Fruit fly (Drosophila melanogaster) whole organism, wandering third instar larva: Measurements from ENCODE around the gene Tasp1.
A peak's percentile ranks its signal among the peaks of the same experiment; 100 is the strongest.

Experiments used
- Abd-B ChIP-seq: fragments of >200 bp; optimal IDR thresholded peaks from 2 replicates; lab custom pipeline; 2017; ENCODE audit warnings: missing biosample characterization, missing genetic modification characterization
- CG32264 ChIP-seq: fragments of 200-800 bp; sonication (Bioruptor generic); optimal IDR thresholded peaks from 2 replicates; lab custom pipeline; 2016; ENCODE audit warnings: missing biosample characterization, missing genetic modification characterization
- CG9705 ChIP-seq: fragments of 200-800 bp; sonication (Bioruptor generic); optimal IDR thresholded peaks from 2 replicates; lab custom pipeline; 2018; ENCODE audit warnings: missing biosample characterization, mild to moderate bottlenecking, missing genetic modification characterization
- CrebA ChIP-seq: fragments of 200-800 bp; sonication (Bioruptor generic); optimal IDR thresholded peaks from 2 replicates; lab custom pipeline; 2016; ENCODE audit warnings: missing biosample characterization, mild to moderate bottlenecking, missing genetic modification characterization, borderline replicate concordance
- Dfd ChIP-seq: fragments of >200 bp; optimal IDR thresholded peaks from 2 replicates; lab custom pipeline; 2017; ENCODE audit warnings: missing biosample characterization, missing genetic modification characterization
- Dif ChIP-seq: fragments of 200-275, 200-300 bp; sonication (Bioruptor generic); optimal IDR thresholded peaks from 2 replicates; lab custom pipeline; 2018; ENCODE audit warnings: missing biosample characterization, missing genetic modification characterization; ENCODE audit not compliant: partially characterized antibody
- GATAd ChIP-seq: sonication (Bioruptor generic); optimal IDR thresholded peaks from 2 replicates; lab custom pipeline; 2016; ENCODE audit warnings: missing biosample characterization, missing genetic modification characterization
- HLH106 ChIP-seq: fragments of 200-800 bp; optimal IDR thresholded peaks from 3 replicates; lab custom pipeline; 2019; ENCODE audit warnings: missing biosample characterization, mild to moderate bottlenecking, missing genetic modification characterization, moderate library complexity
- Hnf4 ChIP-seq: fragments of 200-800 bp; sonication (Bioruptor generic); optimal IDR thresholded peaks from 2 replicates; lab custom pipeline; 2016; ENCODE audit warnings: missing biosample characterization, mild to moderate bottlenecking, missing genetic modification characterization
- Hr78 ChIP-seq: fragments of >200 bp; optimal IDR thresholded peaks from 2 replicates; lab custom pipeline; 2017; ENCODE audit warnings: missing biosample characterization, missing genetic modification characterization
- Hr83 ChIP-seq: fragments of 200-300 bp; sonication (Bioruptor generic); optimal IDR thresholded peaks from 2 replicates; lab custom pipeline; 2016; ENCODE audit warnings: missing biosample characterization, mild to moderate bottlenecking, missing genetic modification characterization, moderate library complexity; ENCODE audit not compliant: poor library complexity, severe bottlenecking
- Jra ChIP-seq: sonication (Bioruptor generic); optimal IDR thresholded peaks from 2 replicates; lab custom pipeline; 2016; ENCODE audit warnings: missing biosample characterization, missing genetic modification characterization
- Mio ChIP-seq: sonication (Bioruptor generic); optimal IDR thresholded peaks from 2 replicates; lab custom pipeline; 2016; ENCODE audit warnings: missing biosample characterization, missing genetic modification characterization
- Myc ChIP-seq: fragments of >200 bp; optimal IDR thresholded peaks from 2 replicates; lab custom pipeline; 2017
- N ChIP-seq: fragments of >200 bp; optimal IDR thresholded peaks from 2 replicates; lab custom pipeline; 2018; ENCODE audit warnings: missing biosample characterization, missing external identifiers, missing genetic modification characterization
- OdsH ChIP-seq: fragments of 200-800 bp; sonication (Bioruptor generic); optimal IDR thresholded peaks from 2 replicates; lab custom pipeline; 2016; ENCODE audit warnings: missing biosample characterization, mild to moderate bottlenecking, missing genetic modification characterization
- Rel ChIP-seq, 2 experiments: fragments of 200-800 bp; sonication (Bioruptor generic) in 1 of 2; optimal IDR thresholded peaks; 2 replicates in 1 of 2; 3 replicates in 1 of 2; lab custom pipeline; 2016 to 2019; ENCODE audit warnings: mild to moderate bottlenecking in 2 of 2, missing biosample characterization in 2 of 2, missing genetic modification characterization in 2 of 2, moderate library complexity in 1 of 2
- Sp1 ChIP-seq: fragments of 200-800 bp; sonication (Bioruptor generic); optimal IDR thresholded peaks from 3 replicates; lab custom pipeline; 2019; ENCODE audit warnings: missing biosample characterization, mild to moderate bottlenecking, missing genetic modification characterization, moderate library complexity
- Vsx2 ChIP-seq: fragments of 200-300, 225-300 bp; sonication (Bioruptor generic); optimal IDR thresholded peaks from 2 replicates; lab custom pipeline; 2018; ENCODE audit warnings: missing biosample characterization, missing genetic modification characterization; ENCODE audit not compliant: partially characterized antibody
- br ChIP-seq: fragments of 200-800 bp; sonication (Bioruptor generic); optimal IDR thresholded peaks from 2 replicates; lab custom pipeline; 2016; ENCODE audit warnings: missing biosample characterization, missing genetic modification characterization
- brk ChIP-seq: fragments of 200-800 bp; sonication (Bioruptor generic); optimal IDR thresholded peaks from 2 replicates; lab custom pipeline; 2016; ENCODE audit warnings: missing biosample characterization, mild to moderate bottlenecking, missing genetic modification characterization
- dl ChIP-seq, 2 experiments: fragments of 175-275, 200-275 bp in 1 of 2; fragments of 200-275 bp in 1 of 2; sonication (Bioruptor generic); optimal IDR thresholded peaks; lab custom pipeline; 2018; ENCODE audit warnings: mild to moderate bottlenecking in 2 of 2, missing biosample characterization in 2 of 2, missing genetic modification characterization in 2 of 2, moderate library complexity in 2 of 2; ENCODE audit not compliant: partially characterized antibody in 2 of 2, insufficient read depth in 1 of 2
- dmrt93B ChIP-seq: fragments of 200-800 bp; sonication (Bioruptor generic); optimal IDR thresholded peaks from 2 replicates; lab custom pipeline; 2018; ENCODE audit warnings: missing biosample characterization, mild to moderate bottlenecking, missing genetic modification characterization
- dsf ChIP-seq: sonication (Bioruptor generic); optimal IDR thresholded peaks from 2 replicates; lab custom pipeline; 2016; ENCODE audit warnings: missing biosample characterization, missing genetic modification characterization, borderline replicate concordance
- ey ChIP-seq: fragments of 200-800 bp; sonication (Bioruptor generic); optimal IDR thresholded peaks from 2 replicates; lab custom pipeline; 2016; ENCODE audit warnings: missing biosample characterization, missing genetic modification characterization
- foxo ChIP-seq, 2 experiments: fragments of 200-800 bp; sonication (Bioruptor generic); optimal IDR thresholded peaks; 2 replicates in 1 of 2; 3 replicates in 1 of 2; lab custom pipeline; 2016 to 2017; ENCODE audit warnings: missing biosample characterization in 2 of 2, missing genetic modification characterization in 2 of 2
- fru ChIP-seq: fragments of 200-800 bp; sonication (Bioruptor generic); optimal IDR thresholded peaks from 3 replicates; lab custom pipeline; 2016; ENCODE audit warnings: missing biosample characterization, mild to moderate bottlenecking, missing genetic modification characterization
- h ChIP-seq: fragments of 200-800 bp; sonication (Bioruptor generic); optimal IDR thresholded peaks from 3 replicates; lab custom pipeline; 2016; ENCODE audit warnings: missing biosample characterization, mild to moderate bottlenecking, missing genetic modification characterization
- jim ChIP-seq: fragments of 175-275, 200-325 bp; sonication (Bioruptor generic); optimal IDR thresholded peaks from 2 replicates; lab custom pipeline; 2016; ENCODE audit warnings: missing biosample characterization, mild to moderate bottlenecking, missing genetic modification characterization
- lola ChIP-seq: fragments of >200 bp; optimal IDR thresholded peaks from 2 replicates; lab custom pipeline; 2017; ENCODE audit warnings: missing biosample characterization, missing genetic modification characterization
- pan ChIP-seq: fragments of >200 bp; optimal IDR thresholded peaks from 2 replicates; lab custom pipeline; 2017
- psq ChIP-seq: fragments of 200-800 bp; sonication (Bioruptor generic); optimal IDR thresholded peaks from 3 replicates; lab custom pipeline; 2017; ENCODE audit warnings: missing biosample characterization, mild to moderate bottlenecking, missing genetic modification characterization, moderate library complexity
- rgr ChIP-seq: fragments of 200-800 bp; sonication (Bioruptor generic); optimal IDR thresholded peaks from 3 replicates; lab custom pipeline; 2016; ENCODE audit warnings: missing biosample characterization, mild to moderate bottlenecking, missing genetic modification characterization
- sage ChIP-seq: fragments of 200-800 bp; sonication (Bioruptor generic); optimal IDR thresholded peaks from 2 replicates; lab custom pipeline; 2016; ENCODE audit warnings: missing biosample characterization, mild to moderate bottlenecking, missing genetic modification characterization
- sv ChIP-seq: fragments of 200-800 bp; sonication (Bioruptor generic); optimal IDR thresholded peaks from 3 replicates; lab custom pipeline; 2016; ENCODE audit warnings: missing biosample characterization, missing genetic modification characterization
- tai ChIP-seq: sonication (Bioruptor generic); optimal IDR thresholded peaks from 2 replicates; lab custom pipeline; 2016; ENCODE audit warnings: missing biosample characterization, missing genetic modification characterization
- usp ChIP-seq: fragments of >200 bp; optimal IDR thresholded peaks from 2 replicates; lab custom pipeline; 2017; ENCODE audit warnings: missing biosample characterization, missing genetic modification characterization
- woc ChIP-seq: sonication (Bioruptor generic); optimal IDR thresholded peaks from 2 replicates; lab custom pipeline; 2016; ENCODE audit warnings: missing biosample characterization, mild to moderate bottlenecking, missing genetic modification characterization

Tasp1 gene

dm6 chr3L:16047105-16047504 is 40.2 kb downstream of the Tasp1 start:
- TF ChIP-seq dl (GFP tag; optimal IDR thresholded peaks at IDR 0.05; lab: Kevin White, UChicago; ENCODE audit: insufficient read depth in 1 of 2, partially characterized antibody in 2 of 2) (peak in 1 of 2 experiments; percentile 32), Hr83 (GFP tag; lab: Kevin White, UChicago) (no peak), Dif (GFP tag; lab: Kevin White, UChicago) (peak; percentile 74), Hr78 (GFP tag; lab: Kevin White, UChicago) (no peak)

DNA sequence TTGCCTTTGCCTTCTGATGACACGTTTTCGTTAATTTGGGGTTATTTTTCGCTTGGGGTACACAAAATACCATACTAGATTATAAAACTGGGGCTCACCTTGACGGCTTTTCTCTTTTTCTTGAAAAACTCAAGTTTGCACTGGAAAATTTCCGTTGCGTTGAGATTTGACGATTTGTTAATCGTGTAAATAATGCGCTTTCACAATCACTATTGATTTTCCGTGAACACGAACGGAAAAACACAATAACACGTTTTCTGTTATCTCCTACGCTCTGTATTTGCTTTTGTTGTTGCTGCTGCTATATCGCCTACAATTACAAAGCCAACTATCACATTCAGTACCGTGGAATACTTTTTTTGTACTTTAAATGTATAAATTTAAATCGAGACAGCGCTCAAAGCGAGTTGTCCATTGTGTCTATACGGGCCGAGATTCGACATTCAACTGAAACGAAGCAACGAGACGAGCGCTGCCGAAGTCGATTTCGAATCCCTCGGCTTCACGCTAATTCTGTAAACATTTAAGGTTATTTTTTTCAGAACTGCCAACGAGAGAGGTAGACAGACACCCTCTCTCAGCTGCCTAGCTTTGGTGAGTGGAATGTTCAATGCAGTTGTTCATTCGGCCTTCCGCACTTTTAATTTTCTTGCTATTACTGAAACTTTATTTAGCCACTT is 40.8 kb downstream of the Tasp1 start:
- TF ChIP-seq fru (no peak), woc (GFP tag; lab: Kevin White, UChicago) (no peak), sv (no peak), Mio (no peak), Dif (GFP tag; lab: Kevin White, UChicago) (peak; percentile 85), sage (GFP tag; lab: Kevin White, UChicago) (no peak), Dfd (GFP tag; lab: Kevin White, UChicago) (no peak), pan (lab: Kevin White, UChicago) (no peak), CrebA (GFP tag; lab: Kevin White, UChicago) (peak; percentile 57), CG9705 (GFP tag; lab: Kevin White, UChicago) (no peak), Vsx2 (GFP tag; lab: Kevin White, UChicago) (peak; percentile 90), N (GFP tag; lab: Kevin White, UChicago) (no peak), Hr83 (GFP tag; lab: Kevin White, UChicago) (peak; percentile 50), OdsH (peak; percentile 41), usp (GFP tag; lab: Kevin White, UChicago) (no peak), dmrt93B (GFP tag; lab: Kevin White, UChicago) (no peak), dl (GFP tag; optimal IDR thresholded peaks at IDR 0.05; lab: Kevin White, UChicago; ENCODE audit: insufficient read depth in 1 of 2, partially characterized antibody in 2 of 2) (peak in 1 of 2 experiments; percentile 67), brk (peak; percentile 60), Abd-B (GFP tag; lab: Kevin White, UChicago) (no peak), rgr (GFP tag; lab: Kevin White, UChicago) (peak; percentile 54), CG32264 (GFP tag; lab: Kevin White, UChicago) (no peak), psq (GFP tag; lab: Kevin White, UChicago) (no peak), h (GFP tag; lab: Kevin White, UChicago) (no peak), br (GFP tag; lab: Kevin White, UChicago) (peak; percentile 37), tai (GFP tag; lab: Kevin White, UChicago) (peak; percentile 14), ey (GFP tag; lab: Kevin White, UChicago) (no peak), dsf (GFP tag; lab: Kevin White, UChicago) (no peak), Sp1 (GFP tag; lab: Kevin White, UChicago) (peak; percentile 45), foxo (GFP tag; optimal IDR thresholded peaks at IDR 0.05; lab: Kevin White, UChicago) (peak in 1 of 2 experiments; percentile 5), Myc (lab: Kevin White, UChicago) (no peak), Rel (GFP tag; optimal IDR thresholded peaks at IDR 0.05; lab: Kevin White, UChicago) (no peak), Rel (tag; optimal IDR thresholded peaks at IDR 0.05; lab: Kevin White, UChicago) (peak; percentile 74), Hnf4 (GFP tag; lab: Kevin White, UChicago) (peak; percentile 43), GATAd (GFP tag; lab: Kevin White, UChicago) (no peak), lola (GFP tag; lab: Kevin White, UChicago) (no peak), Jra (GFP tag; lab: Kevin White, UChicago) (no peak), Hr78 (GFP tag; lab: Kevin White, UChicago) (no peak), HLH106 (tag; lab: Kevin White, UChicago) (no peak), jim (GFP tag; lab: Kevin White, UChicago) (no peak)
